Worm (Caenorhabditis elegans) whole organism, L1 larva: Measurements from ENCODE around the gene F36F12.2.

Experiments
- alr-1 ChIP-seq: fragments of 200-800 bp; sonication (Bioruptor generic); optimal IDR thresholded peaks from 2 replicates; lab custom pipeline; 2018; ENCODE audit warnings: borderline replicate concordance, mild to moderate bottlenecking, missing genetic modification characterization, missing compliant biosample characterization
- efl-1 ChIP-seq, 4 experiments: fragments of 150-350 bp; optimal IDR thresholded peaks in 3 of 4; peaks in 1 of 4; 1 replicate in 1 of 4; 2 replicates in 3 of 4; lab custom pipeline; 2014; ENCODE audit warnings: missing biosample characterization in 2 of 4, missing genetic modification characterization in 2 of 4, missing genetic modification reagents in 2 of 4
- grh-1 ChIP-seq: fragments of 200-800 bp; sonication (Bioruptor generic); IDR thresholded peaks from 2 replicates; pipeline ENCODE4 v1.3.6; 2022; ENCODE audit warnings: missing genetic modification reagents, missing genetic modification characterization, missing compliant biosample characterization
- unc-130 ChIP-seq: fragments of 150-350 bp; optimal IDR thresholded peaks from 2 replicates; lab custom pipeline; 2017; ENCODE audit warnings: missing biosample characterization, missing genetic modification characterization, inconsistent platforms
- unc-62 ChIP-seq: fragments of 150-350 bp; optimal IDR thresholded peaks from 2 replicates; lab custom pipeline; 2014; ENCODE audit warnings: missing biosample characterization, missing genetic modification reagents, missing genetic modification characterization
- zip-4 ChIP-seq: fragments of 200-800 bp; sonication (Bioruptor generic); optimal IDR thresholded peaks from 2 replicates; lab custom pipeline; 2018; ENCODE audit warnings: mild to moderate bottlenecking, missing genetic modification characterization, moderate library complexity, missing compliant biosample characterization

DNA sequence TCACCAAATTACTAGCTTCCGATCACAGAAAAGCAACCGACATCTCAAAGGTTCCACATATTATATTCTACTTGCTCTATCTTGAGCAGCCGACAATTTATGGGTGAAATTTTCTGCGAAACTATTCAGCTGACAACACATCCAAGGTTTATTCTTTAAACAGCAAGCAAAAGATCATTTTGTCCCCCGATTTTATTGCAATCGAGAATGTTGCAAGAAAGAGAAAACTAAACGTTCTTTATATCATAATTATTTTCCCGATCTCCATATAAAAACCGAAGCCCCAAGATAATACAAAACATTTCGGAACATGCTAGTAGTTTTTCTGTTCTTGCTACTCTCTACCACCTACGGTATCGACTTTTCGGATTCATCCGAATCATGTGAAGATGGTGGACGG, 668 bp upstream of the F36F12.2 start, which contains the start of gene clec-207:
- no peak for TF ChIP-seq zip-4
- no peak for TF ChIP-seq unc-130 (tag; lab: Kevin White, UChicago)
- TF ChIP-seq grh-1 (GFP tag; lab: Robert Waterston, UW): no peak
- TF ChIP-seq unc-62 (GFP tag; lab: Kevin White, UChicago): no peak
- no peak for TF ChIP-seq alr-1
- no peak for TF ChIP-seq efl-1 (optimal IDR thresholded peaks at IDR 0.05; lab: Kevin White, UChicago)
- TF ChIP-seq efl-1 (GFP tag; optimal IDR thresholded peaks at IDR 0.05 in 1 of 2; lab: Kevin White, UChicago): no peak
